Worm (Caenorhabditis elegans) whole organism, L3 larva: Measurements from ENCODE around the gene F29A7.8.

ENCODE experiments used
- ama-1 ChIP-seq: fragments of 150-350 bp; optimal IDR thresholded peaks from 2 replicates; lab custom pipeline; 2018
- fkh-10 ChIP-seq: sonication (generic microtip); optimal IDR thresholded peaks from 2 replicates; lab custom pipeline; 2017; ENCODE audit warnings: missing biosample characterization, missing genetic modification reagents, missing genetic modification characterization
- jun-1 ChIP-seq: fragments of 150-350 bp; optimal IDR thresholded peaks from 2 replicates; lab custom pipeline; 2014; ENCODE audit warnings: missing biosample characterization, missing genetic modification reagents, missing genetic modification characterization
- nhr-23 ChIP-seq: fragments of 150-350 bp; optimal IDR thresholded peaks from 2 replicates; lab custom pipeline; 2014; ENCODE audit warnings: missing biosample characterization, missing genetic modification reagents, missing genetic modification characterization
- pha-4 ChIP-seq: fragments of 150-350 bp; optimal IDR thresholded peaks from 2 replicates; lab custom pipeline; 2014; ENCODE audit warnings: missing biosample characterization, missing genetic modification reagents, missing genetic modification characterization
- unc-62 ChIP-seq: fragments of 150-350 bp; sonication (generic microtip); optimal IDR thresholded peaks from 4 replicates; lab custom pipeline; 2014; ENCODE audit warnings: missing biosample characterization, missing genetic modification reagents, missing genetic modification characterization
- zag-1 ChIP-seq: fragments of 150-350 bp; optimal IDR thresholded peaks from 2 replicates; lab custom pipeline; 2014; ENCODE audit warnings: missing biosample characterization, missing genetic modification characterization
- ztf-4 ChIP-seq: fragments of 150-350 bp; optimal IDR thresholded peaks from 2 replicates; lab custom pipeline; 2014; ENCODE audit warnings: missing biosample characterization, missing genetic modification characterization

- TF ChIP-seq ztf-4 (tag; lab: Kevin White, UChicago) = no peak
- no peak for TF ChIP-seq ama-1 (lab: Kevin White, UChicago)
- TF ChIP-seq pha-4 (tag; lab: Kevin White, UChicago) = no peak
- TF ChIP-seq jun-1 (tag; lab: Kevin White, UChicago) = no peak
- no peak for TF ChIP-seq fkh-10
- no peak for TF ChIP-seq zag-1
- no peak for TF ChIP-seq nhr-23 (tag; lab: Kevin White, UChicago)
- no peak for TF ChIP-seq unc-62 (GFP tag; lab: Kevin White, UChicago)
Measured at ce11 chrII:2749595-2750048, 8.2 kb downstream of the F29A7.8 start, which contains the start of gene F29A7.4.
